Worm (Caenorhabditis elegans) whole organism, mixed stage, embryonic: ENCODE data around the gene F56F11.4.

Source experiments
- blmp-1 ChIP-seq: fragments of 150-350 bp; optimal IDR thresholded peaks from 2 replicates; lab custom pipeline; 2014; ENCODE audit warnings: missing biosample characterization, missing genetic modification characterization
- ceh-83 ChIP-seq: fragments of 200-800 bp; sonication (Bioruptor generic); optimal IDR thresholded peaks from 2 replicates; lab custom pipeline; 2018; ENCODE audit warnings: mild to moderate bottlenecking, missing genetic modification characterization, missing compliant biosample characterization
- elt-3 ChIP-seq: fragments of 150-350 bp; optimal IDR thresholded peaks from 2 replicates; lab custom pipeline; 2014; ENCODE audit warnings: missing biosample characterization, missing genetic modification characterization
- lin-13 ChIP-seq: fragments of 150-350 bp; optimal IDR thresholded peaks from 2 replicates; lab custom pipeline; 2014; ENCODE audit warnings: missing biosample characterization, missing genetic modification characterization
- lsy-2 ChIP-seq: fragments of 150-350 bp; optimal IDR thresholded peaks from 2 replicates; lab custom pipeline; 2014; ENCODE audit warnings: missing biosample characterization, missing genetic modification characterization
- mab-5 ChIP-seq: fragments of 150-350 bp; optimal IDR thresholded peaks from 2 replicates; lab custom pipeline; 2014; ENCODE audit warnings: missing biosample characterization, missing genetic modification characterization
- nhr-12 ChIP-seq: fragments of 150-350 bp; optimal IDR thresholded peaks from 2 replicates; lab custom pipeline; 2014; ENCODE audit warnings: missing biosample characterization, missing genetic modification characterization
- nhr-2 ChIP-seq: fragments of 150-350 bp; optimal IDR thresholded peaks from 2 replicates; lab custom pipeline; 2014; ENCODE audit warnings: missing biosample characterization, missing genetic modification characterization
- nhr-28 ChIP-seq: fragments of 150-350 bp; optimal IDR thresholded peaks from 2 replicates; lab custom pipeline; 2014; ENCODE audit warnings: missing biosample characterization, missing genetic modification characterization
- pha-4 ChIP-seq: fragments of 150-350 bp; optimal IDR thresholded peaks from 2 replicates; lab custom pipeline; 2018; ENCODE audit warnings: missing biosample characterization, missing genetic modification reagents, missing genetic modification characterization
- sptf-1 ChIP-seq: sonication (generic microtip); optimal IDR thresholded peaks from 2 replicates; lab custom pipeline; 2017; ENCODE audit warnings: mild to moderate bottlenecking, missing genetic modification characterization, moderate library complexity, missing compliant biosample characterization
- tbx-8 ChIP-seq: fragments of 200-800 bp; sonication (Bioruptor generic); optimal IDR thresholded peaks from 2 replicates; lab custom pipeline; 2018; ENCODE audit warnings: mild to moderate bottlenecking, missing genetic modification characterization, moderate library complexity, missing compliant biosample characterization
- unc-39 ChIP-seq: fragments of 150-350 bp; optimal IDR thresholded peaks from 2 replicates; lab custom pipeline; 2014; ENCODE audit warnings: missing biosample characterization, missing genetic modification characterization
- unc-62 ChIP-seq: fragments of 150-350 bp; optimal IDR thresholded peaks from 2 replicates; lab custom pipeline; 2014; ENCODE audit warnings: missing biosample characterization, missing genetic modification reagents, missing genetic modification characterization

DNA sequence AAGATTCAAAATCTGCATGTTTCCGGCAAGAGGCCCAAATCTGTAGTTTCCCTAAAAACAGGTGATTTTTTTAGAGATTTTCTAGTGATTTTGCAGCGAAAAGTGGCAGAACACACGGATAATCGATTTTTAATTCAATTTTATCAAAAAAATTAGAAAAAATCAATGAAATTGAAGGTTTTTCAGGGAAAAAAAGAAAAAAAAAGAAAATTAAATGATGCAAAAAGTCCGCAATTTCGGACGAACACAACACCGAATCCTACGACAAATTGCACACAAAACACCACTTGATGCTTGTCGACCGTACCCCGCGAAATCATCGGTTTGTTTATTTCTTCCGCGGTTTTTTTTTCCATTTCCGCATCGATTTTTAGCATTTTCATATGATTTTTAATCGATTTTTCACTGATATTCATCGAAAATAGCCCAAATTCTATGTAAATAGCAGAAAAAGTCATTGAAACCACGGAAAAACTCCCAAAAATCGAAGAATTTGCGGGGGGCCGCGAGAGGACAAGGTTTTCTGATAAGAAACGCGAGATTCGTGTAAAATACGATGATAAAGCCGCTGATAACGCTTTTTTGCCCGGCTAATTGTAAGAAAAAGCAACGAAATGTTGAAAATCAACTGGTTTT lies 41.0 kb upstream of the F56F11.4 start, which contains the start of gene tufm-1:
- TF ChIP-seq lin-13 (tag; lab: Kevin White, UChicago): peak; percentile 64
- no peak for TF ChIP-seq mab-5 (tag; lab: Kevin White, UChicago)
- no peak for TF ChIP-seq pha-4 (tag; lab: Kevin White, UChicago)
- TF ChIP-seq unc-39 (tag; lab: Kevin White, UChicago): no peak
- no peak for TF ChIP-seq blmp-1 (tag; lab: Kevin White, UChicago)
- TF ChIP-seq nhr-12 (tag; lab: Kevin White, UChicago): no peak
- TF ChIP-seq nhr-28 (tag; lab: Kevin White, UChicago): no peak
- no peak for TF ChIP-seq tbx-8 (GFP tag; lab: Kevin White, UChicago)
- no peak for TF ChIP-seq ceh-83
- TF ChIP-seq nhr-2 (tag; lab: Kevin White, UChicago): no peak
- no peak for TF ChIP-seq unc-62 (GFP tag; lab: Kevin White, UChicago)
- TF ChIP-seq lsy-2 (tag; lab: Kevin White, UChicago): peak; percentile 94
- TF ChIP-seq sptf-1 (tag; lab: Kevin White, UChicago): no peak
- TF ChIP-seq elt-3 (tag; lab: Kevin White, UChicago): no peak
